Fruit fly (Drosophila melanogaster): Measurements from ENCODE around the gene Tango14.

Gene Tango14

dm6 chr2L:1118880-1119809 is 39.3 kb upstream of the Tango14 start (continued):
- TF ChIP-seq Dll (GFP tag; IDR thresholded peaks at IDR 0.05; ENCODE audit: partially characterized antibody) (no peak), CG9797 (GFP tag; optimal IDR thresholded peaks at IDR 0.05) (no peak), CG18262 (tag; optimal IDR thresholded peaks at IDR 0.05) (peak; percentile 50), CG11695 (GFP tag; IDR thresholded peaks at IDR 0.05) (peak; percentile 77; the same call in 2 of the 3 replicates), fd102C (GFP tag; optimal IDR thresholded peaks at IDR 0.05) (peak; percentile 32), eve (GFP tag; optimal IDR thresholded peaks at IDR 0.05) (no peak), CG42726 (GFP tag; IDR thresholded peaks at IDR 0.05; ENCODE audit: partially characterized antibody) (peak; percentile 55; the same call in 1 of the 2 replicates), CG3065 (GFP tag; optimal IDR thresholded peaks at IDR 0.05) (no peak), Hr78 (GFP tag; optimal IDR thresholded peaks at IDR 0.05) (peak in 1 of 2 experiments; percentile 54), Six4 (GFP tag; optimal IDR thresholded peaks at IDR 0.05) (peak; percentile 63), CG1602 (GFP tag; optimal IDR thresholded peaks at IDR 0.05) (peak; percentile 63), Drgx (GFP tag; IDR thresholded peaks at IDR 0.05) (peak; percentile 82), CG30020 (tag; optimal IDR thresholded peaks at IDR 0.05) (no peak), CG34376 (GFP tag; optimal IDR thresholded peaks at IDR 0.05) (peak; percentile 55), CG18619 (GFP tag; optimal IDR thresholded peaks at IDR 0.05) (peak; percentile 79), CG11398 (GFP tag; optimal IDR thresholded peaks at IDR 0.05) (no peak), h (optimal IDR thresholded peaks at IDR 0.05) (no peak), Mrtf (GFP tag; IDR thresholded peaks at IDR 0.05) (peak; percentile 54; the same call in 2 of the 3 replicates), CG17568 (GFP tag; optimal IDR thresholded peaks at IDR 0.05) (peak; percentile 45), so (GFP tag; IDR thresholded peaks at IDR 0.05) (peak; percentile 71), CG8765 (GFP tag; IDR thresholded peaks at IDR 0.05) (peak; percentile 15; the same call in 1 of the 2 replicates), en (GFP tag; optimal IDR thresholded peaks at IDR 0.05) (peak; percentile 33), gcm (GFP tag; optimal IDR thresholded peaks at IDR 0.05) (peak; percentile 52), shn (GFP tag; optimal IDR thresholded peaks at IDR 0.05) (peak; percentile 75), CG4424 (GFP tag; optimal IDR thresholded peaks at IDR 0.05) (peak; percentile 54), Myb (GFP tag; optimal IDR thresholded peaks at IDR 0.05) (peak; percentile 41), lab (GFP tag; optimal IDR thresholded peaks at IDR 0.05) (peak; percentile 84), E2f1 (GFP tag; IDR thresholded peaks at IDR 0.05) (peak; percentile 75), CG14710 (tag; optimal IDR thresholded peaks at IDR 0.05) (peak; percentile 23), CG8281 (tag; optimal IDR thresholded peaks at IDR 0.05) (no peak), CG11456 (GFP tag; IDR thresholded peaks at IDR 0.05) (peak; percentile 66), usp (GFP tag; optimal IDR thresholded peaks at IDR 0.05) (no peak), tll (GFP tag; optimal IDR thresholded peaks at IDR 0.05) (no peak), CG12659 (GFP tag; optimal IDR thresholded peaks at IDR 0.05) (peak; percentile 65), dimm (GFP tag; IDR thresholded peaks at IDR 0.05) (no peak), CG7357 (GFP tag; IDR thresholded peaks at IDR 0.05) (peak; percentile 63), Max (GFP tag; optimal IDR thresholded peaks at IDR 0.05) (peak; percentile 66), klu (GFP tag; IDR thresholded peaks at IDR 0.05) (peak; percentile 44), B-H1 (GFP tag; IDR thresholded peaks at IDR 0.05) (peak; percentile 74), CG3995 (GFP tag; optimal IDR thresholded peaks at IDR 0.05) (peak; percentile 41), CG11504 (tag; optimal IDR thresholded peaks at IDR 0.05) (peak; percentile 73), CG6765 (GFP tag; optimal IDR thresholded peaks at IDR 0.05) (peak; percentile 45), slbo (GFP tag; IDR thresholded peaks at IDR 0.05) (peak; percentile 86), Neu2 (GFP tag; optimal IDR thresholded peaks at IDR 0.05; ENCODE audit: borderline replicate concordance) (no peak), wor (GFP tag; IDR thresholded peaks at IDR 0.05) (peak; percentile 47; the same call in 1 of the 2 replicates), CoRest (tag; optimal IDR thresholded peaks at IDR 0.05) (peak; percentile 71), CG7786 (GFP tag; optimal IDR thresholded peaks at IDR 0.05) (peak; percentile 83), slou (GFP tag; optimal IDR thresholded peaks at IDR 0.05) (peak; percentile 37)
